Fruit fly (Drosophila melanogaster) Kc167 (cell line): ENCODE data around the gene CG14507.

Experiments used
- h ChIP-seq: fragments of >200 bp; optimal IDR thresholded peaks from 3 replicates; lab custom pipeline; 2018; ENCODE audit warnings: missing external identifiers
- ttk ChIP-seq: sonication (Bioruptor generic); optimal IDR thresholded peaks from 2 replicates; lab custom pipeline; 2017; ENCODE audit warnings: missing external identifiers

DNA sequence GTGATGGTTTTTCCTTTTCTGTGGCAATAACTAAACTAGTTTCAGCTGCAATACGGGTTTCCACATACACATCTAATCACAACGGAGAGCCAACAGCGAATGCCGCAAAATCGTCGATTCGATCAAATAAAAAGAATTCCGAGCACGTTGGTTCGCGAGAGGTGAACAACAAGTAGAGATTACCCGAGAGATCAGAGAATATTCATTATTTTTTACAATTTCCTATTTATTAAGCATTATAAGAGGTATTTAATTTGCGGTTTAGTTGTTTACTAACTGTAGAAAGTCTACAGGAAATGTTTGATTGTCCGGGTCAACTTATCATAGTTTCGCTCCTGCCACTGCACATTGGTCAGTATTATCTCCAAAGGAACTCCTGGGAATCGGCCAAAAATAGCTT lies 11.1 kb upstream of the CG14507 start, which contains the start of gene CG11951:
- TF ChIP-seq h (no peak), ttk (lab: Kevin White, UChicago) (no peak)
